Fruit fly (Drosophila melanogaster): Measurements from ENCODE around the gene Elovl7.
A peak's percentile ranks its signal among the peaks of the same experiment; 100 is the strongest.

The Elovl7 gene

DNA sequence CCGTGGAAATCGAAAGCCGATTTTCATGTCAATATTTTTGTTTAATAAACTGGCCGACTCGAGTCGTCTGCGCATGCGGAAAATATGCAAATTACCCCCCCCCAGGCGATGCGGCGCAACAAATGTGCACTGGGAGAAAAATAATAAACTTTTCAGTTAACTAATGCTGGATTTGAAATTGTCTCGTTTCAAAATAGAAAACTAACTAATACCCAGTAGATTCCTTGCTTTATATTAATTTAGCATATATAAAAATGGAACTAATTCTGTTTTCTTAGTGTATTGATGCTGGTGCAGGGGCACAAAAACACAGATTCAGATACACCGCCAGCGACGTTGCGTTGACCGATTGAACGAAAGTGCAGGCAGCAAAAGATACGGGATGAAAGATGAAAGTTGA is 42.2 kb upstream of the Elovl7 start (continued):
- TF ChIP-seq E2f1 (GFP tag; IDR thresholded peaks at IDR 0.05) = peak; percentile 7; the same call in 1 of the 2 replicates
- TF ChIP-seq CoRest (tag; optimal IDR thresholded peaks at IDR 0.05) = no peak
- peak; percentile 41; the same call in 1 of the 2 replicates for TF ChIP-seq CG31441 (GFP tag; IDR thresholded peaks at IDR 0.05)
- no peak for TF ChIP-seq Fer3 (tag; optimal IDR thresholded peaks at IDR 0.05)
- peak; percentile 4 for TF ChIP-seq nmo (GFP tag; optimal IDR thresholded peaks at IDR 0.05)
- peak; percentile 33; the same call in 1 of the 2 replicates for TF ChIP-seq Ptx1 (GFP tag; IDR thresholded peaks at IDR 0.05)
- TF ChIP-seq CG1529 (GFP tag; optimal IDR thresholded peaks at IDR 0.05) = no peak
- peak; percentile 20 for TF ChIP-seq CG17829 (tag; optimal IDR thresholded peaks at IDR 0.05)
- no peak; the same call in 2 of the 3 replicates for TF ChIP-seq zfh1 (GFP tag; IDR thresholded peaks at IDR 0.05)
- no peak for TF ChIP-seq Nf-YB (GFP tag; optimal IDR thresholded peaks at IDR 0.05)
- TF ChIP-seq zen (tag; optimal IDR thresholded peaks at IDR 0.05) = peak; percentile 8
- no peak for TF ChIP-seq D (optimal IDR thresholded peaks at IDR 0.05)
- peak; percentile 2 for TF ChIP-seq D (GFP tag; optimal IDR thresholded peaks at IDR 0.05)
- TF ChIP-seq CG7839 (tag; optimal IDR thresholded peaks at IDR 0.05) = peak; percentile 3
- TF ChIP-seq CG10979 (tag; optimal IDR thresholded peaks at IDR 0.05) = peak; percentile 60
- TF ChIP-seq Blimp-1 (GFP tag; optimal IDR thresholded peaks at IDR 0.05) = peak; percentile 77
- TF ChIP-seq gem (tag; optimal IDR thresholded peaks at IDR 0.05) = peak; percentile 32
- TF ChIP-seq fd96Cb (tag; optimal IDR thresholded peaks at IDR 0.05) = peak; percentile 39
- TF ChIP-seq CG11504 (tag; optimal IDR thresholded peaks at IDR 0.05) = peak; percentile 62
- TF ChIP-seq ara (GFP tag; IDR thresholded peaks at IDR 0.05) = peak; percentile 43
- 0 out of 3 replicates have a peak, but pooled peaks have one; percentile 60 for TF ChIP-seq CG3726 (GFP tag; IDR thresholded peaks at IDR 0.05)
- peak; percentile 47; the same call in 1 of the 2 replicates for TF ChIP-seq Xrp1 (GFP tag; IDR thresholded peaks at IDR 0.05)
- peak; percentile 36; the same call in 1 of the 2 replicates for TF ChIP-seq Rx (GFP tag; IDR thresholded peaks at IDR 0.05)
- peak; percentile 60; the same call in 2 of the 3 replicates for TF ChIP-seq ci (GFP tag; IDR thresholded peaks at IDR 0.05)
- TF ChIP-seq ind (GFP tag; optimal IDR thresholded peaks at IDR 0.05) = peak; percentile 6
- TF ChIP-seq row (GFP tag; IDR thresholded peaks at IDR 0.05) = 0 out of 3 replicates have a peak, but pooled peaks have one; percentile 11
- TF ChIP-seq CG17361 (GFP tag; IDR thresholded peaks at IDR 0.05) = peak; percentile 23; the same call in 1 of the 3 replicates
- peak; percentile 17 for TF ChIP-seq CG17359 (tag; optimal IDR thresholded peaks at IDR 0.05)

DNA sequence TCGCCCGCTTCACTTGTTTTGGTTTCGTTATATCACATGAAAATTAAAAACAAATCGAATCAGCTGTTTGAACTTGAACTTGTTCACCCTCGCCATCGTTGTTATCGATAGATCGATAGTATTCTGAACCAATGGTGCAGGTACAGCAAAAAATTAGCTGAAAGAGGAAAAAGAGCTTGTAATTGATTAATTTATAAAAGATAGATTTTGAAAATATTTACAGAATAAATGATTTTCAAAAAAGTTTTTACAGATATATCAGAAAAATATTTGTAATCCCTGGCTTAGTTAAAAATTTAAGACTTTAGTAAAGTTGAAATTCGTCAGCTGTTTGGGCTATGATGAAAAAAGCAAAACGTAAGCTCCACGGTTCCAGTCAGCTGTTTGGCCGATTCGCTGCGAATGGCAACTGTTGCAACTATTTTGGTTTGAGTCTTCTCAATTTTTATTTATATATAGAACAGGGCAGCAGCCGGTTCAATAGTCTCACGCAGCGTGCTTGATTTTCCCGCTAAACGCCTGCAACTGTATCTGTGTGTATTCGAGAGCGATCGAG is 37.3 kb upstream of the Elovl7 start, which contains the start of the genes CG11035 and unc-45:
TSS of gene CG11035 (minus strand) at position 87 of the 556 bp plus-strand sequence.
TSS of gene unc-45 (plus strand) at position 379 of the 556 bp plus-strand sequence.
- TF ChIP-seq CG6689 (GFP tag; IDR thresholded peaks at IDR 0.05) = peak; percentile 55
- TF ChIP-seq CG7357 (GFP tag; IDR thresholded peaks at IDR 0.05) = no peak
- TF ChIP-seq Dref (GFP tag; IDR thresholded peaks at IDR 0.05) = peak; percentile 82
- TF ChIP-seq chm (GFP tag; IDR thresholded peaks at IDR 0.05) = no peak
- peak; percentile 54; the same call in 1 of the 2 replicates for TF ChIP-seq CG9932 (GFP tag; IDR thresholded peaks at IDR 0.05)
- no peak for TF ChIP-seq CG7987 (GFP tag; optimal IDR thresholded peaks at IDR 0.05)
- no peak for TF ChIP-seq Elba2 (GFP tag; optimal IDR thresholded peaks at IDR 0.05)
- no peak for TF ChIP-seq CG8359 (GFP tag; optimal IDR thresholded peaks at IDR 0.05; ENCODE audit: borderline replicate concordance)
- TF ChIP-seq CG15011 (GFP tag; optimal IDR thresholded peaks at IDR 0.05) = no peak
- TF ChIP-seq Camta (GFP tag; optimal IDR thresholded peaks at IDR 0.05) = peak; percentile 72
- TF ChIP-seq CG18764 (GFP tag; optimal IDR thresholded peaks at IDR 0.05) = peak; percentile 26
- TF ChIP-seq nmo (GFP tag; optimal IDR thresholded peaks at IDR 0.05) = peak; percentile 71
- peak; percentile 61 for TF ChIP-seq CG14710 (tag; optimal IDR thresholded peaks at IDR 0.05)
- peak; percentile 66 for TF ChIP-seq CG17361 (GFP tag; IDR thresholded peaks at IDR 0.05)
- no peak for TF ChIP-seq ATbp (GFP tag; optimal IDR thresholded peaks at IDR 0.05)
- TF ChIP-seq cg (GFP tag; optimal IDR thresholded peaks at IDR 0.05) = peak; percentile 46
- TF ChIP-seq trem (tag; optimal IDR thresholded peaks at IDR 0.05) = peak; percentile 41
- TF ChIP-seq CG14050 (GFP tag; IDR thresholded peaks at IDR 0.05) = no peak
- peak; percentile 72 for TF ChIP-seq Nf-YC (tag; optimal IDR thresholded peaks at IDR 0.05)
- peak; percentile 40 for TF ChIP-seq CG13775 (GFP tag; optimal IDR thresholded peaks at IDR 0.05)
- TF ChIP-seq CG13624 (GFP tag; optimal IDR thresholded peaks at IDR 0.05) = peak; percentile 36
- TF ChIP-seq crc (GFP tag; optimal IDR thresholded peaks at IDR 0.05) = peak; percentile 16
- no peak for TF ChIP-seq Atf-2 (GFP tag; optimal IDR thresholded peaks at IDR 0.05)
- TF ChIP-seq kni (GFP tag; optimal IDR thresholded peaks at IDR 0.05) = peak; percentile 64

Measured in whole organism, embryonic.